Fruit fly (Drosophila melanogaster) S2 (cell line): ENCODE data around the gene dbf.

ENCODE experiments used
- CG8478 ChIP-seq: fragments of >200 bp; optimal IDR thresholded peaks from 2 replicates; lab custom pipeline; 2018
- CTCF ChIP-seq, 2 experiments: fragments of >200 bp; optimal IDR thresholded peaks; 2 replicates each; lab custom pipeline; 2018

dm6 chr2L:10657981-10658380, 6.6 kb downstream of the dbf start, which contains the start of gene CG45690:
- no peak for TF ChIP-seq CG8478 (lab: Kevin White, UChicago)
- TF ChIP-seq CTCF (optimal IDR thresholded peaks at IDR 0.05; lab: Kevin White, UChicago): no peak
